Fruit fly (Drosophila melanogaster) whole organism, pupa: ENCODE measurements around the gene CG8475.

Source experiments
- CG10348 ChIP-seq: fragments of 200-800 bp; sonication (Bioruptor generic); IDR thresholded peaks from 2 replicates; pipeline ENCODE4 v1.3.6; 2022; ENCODE audit warnings: missing biosample characterization, missing genetic modification characterization
- CG12605 ChIP-seq: fragments of 200-800 bp; sonication (Bioruptor generic); IDR thresholded peaks from 2 replicates; pipeline ENCODE4 v1.3.6; 2022; ENCODE audit warnings: missing biosample characterization, missing genetic modification characterization
- CG13204 ChIP-seq: fragments of 200-800 bp; sonication (Bioruptor generic); optimal IDR thresholded peaks from 2 replicates; lab custom pipeline; 2018; ENCODE audit warnings: missing biosample characterization, mild to moderate bottlenecking, missing genetic modification characterization, moderate library complexity
- CG14655 ChIP-seq: fragments of 200-800 bp; sonication (Bioruptor generic); optimal IDR thresholded peaks from 3 replicates; lab custom pipeline; 2017; ENCODE audit warnings: mild to moderate bottlenecking, missing biosample characterization, missing genetic modification reagents, missing genetic modification characterization
- CG15710 ChIP-seq: fragments of 200-800 bp; sonication (Bioruptor generic); optimal IDR thresholded peaks from 2 replicates; lab custom pipeline; 2018; ENCODE audit warnings: missing biosample characterization, mild to moderate bottlenecking, missing genetic modification characterization, moderate library complexity
- CG17806 ChIP-seq: fragments of 200-800 bp; sonication (Bioruptor generic); optimal IDR thresholded peaks from 2 replicates; lab custom pipeline; 2018; ENCODE audit warnings: missing biosample characterization, mild to moderate bottlenecking, missing genetic modification characterization, moderate library complexity
- CG32121 ChIP-seq: fragments of 200-800 bp; sonication (Bioruptor generic); IDR thresholded peaks from 2 replicates; pipeline ENCODE4 v1.3.6; 2022; ENCODE audit warnings: missing biosample characterization, missing genetic modification characterization
- CG34367 ChIP-seq: fragments of 200-800 bp; sonication (Bioruptor generic); optimal IDR thresholded peaks from 2 replicates; lab custom pipeline; 2018; ENCODE audit warnings: missing biosample characterization, mild to moderate bottlenecking, missing genetic modification characterization
- CG4496 ChIP-seq: fragments of 200-800 bp; sonication (Bioruptor generic); IDR thresholded peaks from 3 replicates; pipeline ENCODE4 v1.3.6; 2022; ENCODE audit warnings: missing biosample characterization, missing genetic modification characterization
- CG8159 ChIP-seq: fragments of 200-800 bp; sonication (Bioruptor generic); optimal IDR thresholded peaks from 3 replicates; lab custom pipeline; 2018; ENCODE audit warnings: missing biosample characterization, mild to moderate bottlenecking, missing genetic modification characterization, moderate library complexity
- CG8301 ChIP-seq: fragments of 200-800 bp; sonication (Bioruptor generic); optimal IDR thresholded peaks from 2 replicates; lab custom pipeline; 2018; ENCODE audit warnings: missing biosample characterization, mild to moderate bottlenecking, missing genetic modification characterization
- CG9948 ChIP-seq: fragments of 200-800 bp; sonication (Bioruptor generic); optimal IDR thresholded peaks from 2 replicates; lab custom pipeline; 2018; ENCODE audit warnings: missing biosample characterization, mild to moderate bottlenecking, missing genetic modification characterization, moderate library complexity
- D1 ChIP-seq: fragments of 200-800 bp; sonication (Bioruptor generic); optimal IDR thresholded peaks from 2 replicates; lab custom pipeline; 2018; ENCODE audit warnings: missing biosample characterization, mild to moderate bottlenecking, missing genetic modification characterization, moderate library complexity
- EcR ChIP-seq: fragments of 200-800 bp; sonication (Bioruptor generic); optimal IDR thresholded peaks from 3 replicates; lab custom pipeline; 2019; ENCODE audit warnings: missing biosample characterization, missing genetic modification characterization, mild to moderate bottlenecking, moderate library complexity, missing genetic modification reagents
- Ets98B ChIP-seq: fragments of 200-800 bp; sonication (Bioruptor generic); IDR thresholded peaks from 2 replicates; pipeline ENCODE4 v1.3.6; 2022; ENCODE audit warnings: missing biosample characterization, missing genetic modification characterization
- Pif1A ChIP-seq: fragments of 200-800 bp; sonication (Bioruptor generic); optimal IDR thresholded peaks from 3 replicates; lab custom pipeline; 2016; ENCODE audit warnings: missing biosample characterization, missing genetic modification characterization
- Pif1B ChIP-seq: fragments of 200-800 bp; sonication (Bioruptor generic); optimal IDR thresholded peaks from 3 replicates; lab custom pipeline; 2016; ENCODE audit warnings: missing biosample characterization, missing genetic modification characterization
- Snoo ChIP-seq: fragments of 200-800 bp; sonication (Bioruptor generic); optimal IDR thresholded peaks from 3 replicates; lab custom pipeline; 2017; ENCODE audit warnings: missing biosample characterization, mild to moderate bottlenecking, missing genetic modification characterization, inconsistent platforms
- fd96Ca ChIP-seq: fragments of 200-800 bp; sonication (Bioruptor generic); IDR thresholded peaks from 3 replicates; pipeline ENCODE4 v1.3.6; 2022; ENCODE audit warnings: missing biosample characterization, missing genetic modification characterization
- gl ChIP-seq: fragments of 200-800 bp; sonication (Bioruptor generic); optimal IDR thresholded peaks from 2 replicates; lab custom pipeline; 2018; ENCODE audit warnings: missing biosample characterization, mild to moderate bottlenecking, missing genetic modification characterization
- rn ChIP-seq: fragments of 200-800 bp; sonication (Bioruptor generic); IDR thresholded peaks from 2 replicates; pipeline ENCODE4 v1.3.6; 2022; ENCODE audit warnings: missing biosample characterization, missing genetic modification characterization

CG8475 gene

dm6 chr2L:8210468-8210867 is 13.8 kb upstream of the CG8475 start:
- no peak for TF ChIP-seq CG15710 (tag; lab: Kevin White, UChicago)
- no peak for TF ChIP-seq Snoo
- TF ChIP-seq Pif1B: no peak
- no peak for TF ChIP-seq gl
- no peak for TF ChIP-seq CG10348 (GFP tag; lab: Robert Waterston, UW)
- TF ChIP-seq CG34367 (tag; lab: Kevin White, UChicago): no peak
- no peak for TF ChIP-seq CG4496 (GFP tag; lab: Robert Waterston, UW)
- no peak for TF ChIP-seq EcR (GFP tag; lab: Kevin White, UChicago)
- no peak for TF ChIP-seq D1 (tag; lab: Kevin White, UChicago)
- no peak for TF ChIP-seq Ets98B (GFP tag; lab: Robert Waterston, UW)
- no peak for TF ChIP-seq CG17806 (tag; lab: Kevin White, UChicago)
- TF ChIP-seq rn (GFP tag; lab: Robert Waterston, UW): no peak
- no peak for TF ChIP-seq CG8301 (tag; lab: Kevin White, UChicago)
- TF ChIP-seq CG13204: no peak
- no peak for TF ChIP-seq Pif1A (GFP tag; lab: Kevin White, UChicago)
- no peak for TF ChIP-seq CG12605 (GFP tag; lab: Robert Waterston, UW)
- no peak for TF ChIP-seq CG9948 (tag; lab: Kevin White, UChicago)
- TF ChIP-seq CG8159 (tag; lab: Kevin White, UChicago): no peak
- TF ChIP-seq fd96Ca (GFP tag; lab: Robert Waterston, UW): no peak

DNA sequence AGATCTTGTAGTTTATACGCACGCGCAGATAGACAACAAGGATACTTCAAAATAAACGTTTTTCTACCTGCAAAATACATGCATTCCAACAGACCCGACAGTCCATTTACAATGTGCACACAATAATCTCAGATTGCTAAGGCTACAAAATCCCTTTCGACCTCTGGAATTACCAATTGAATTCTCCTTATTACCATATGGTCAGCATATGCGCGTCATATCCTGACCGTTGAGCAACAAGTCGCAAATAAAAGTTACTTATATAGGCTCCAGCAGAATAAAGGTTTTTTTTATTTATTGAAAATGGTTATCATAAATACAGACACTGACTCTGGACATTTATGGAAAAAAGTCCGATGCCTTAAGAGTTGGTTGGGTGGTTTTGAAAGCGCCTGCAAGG is 12.6 kb upstream of the CG8475 start:
- TF ChIP-seq CG8301 (tag; lab: Kevin White, UChicago) (no peak), Ets98B (GFP tag; lab: Robert Waterston, UW) (no peak), CG32121 (GFP tag; lab: Robert Waterston, UW) (no peak), CG8159 (tag; lab: Kevin White, UChicago) (no peak), EcR (GFP tag; lab: Kevin White, UChicago) (no peak), rn (GFP tag; lab: Robert Waterston, UW) (no peak)

DNA sequence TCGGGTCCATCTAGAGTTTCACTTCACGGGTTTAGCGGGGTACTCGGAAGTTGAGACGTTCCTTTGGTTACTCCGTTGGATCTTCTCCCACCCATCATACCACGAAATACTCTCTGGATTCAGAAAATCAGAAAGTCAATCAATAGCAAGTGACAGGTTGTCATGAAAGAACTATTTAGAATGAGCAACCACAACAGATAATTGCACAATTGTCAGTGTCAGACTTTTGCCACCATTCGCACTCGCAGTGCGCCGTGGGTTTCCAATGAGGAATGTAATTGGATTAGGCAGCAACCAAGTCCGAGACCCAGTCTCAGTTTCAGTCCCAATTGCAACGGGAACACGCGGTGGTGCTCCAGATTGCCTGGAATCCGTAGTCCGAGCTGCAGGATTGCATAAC is 9.2 kb upstream of the CG8475 start, which contains the start of gene CG8419:
Gene CG8419, plus strand, starts transcription at position 301 of the 400 bp plus-strand sequence.
- no peak for TF ChIP-seq EcR (GFP tag; lab: Kevin White, UChicago)
- no peak for TF ChIP-seq CG32121 (GFP tag; lab: Robert Waterston, UW)
- no peak for TF ChIP-seq rn (GFP tag; lab: Robert Waterston, UW)
- no peak for TF ChIP-seq CG17806 (tag; lab: Kevin White, UChicago)
- TF ChIP-seq CG8301 (tag; lab: Kevin White, UChicago): no peak
- TF ChIP-seq gl: no peak
- TF ChIP-seq CG4496 (GFP tag; lab: Robert Waterston, UW): 0 out of 3 replicates have a peak, but pooled peaks have one; percentile 24

DNA sequence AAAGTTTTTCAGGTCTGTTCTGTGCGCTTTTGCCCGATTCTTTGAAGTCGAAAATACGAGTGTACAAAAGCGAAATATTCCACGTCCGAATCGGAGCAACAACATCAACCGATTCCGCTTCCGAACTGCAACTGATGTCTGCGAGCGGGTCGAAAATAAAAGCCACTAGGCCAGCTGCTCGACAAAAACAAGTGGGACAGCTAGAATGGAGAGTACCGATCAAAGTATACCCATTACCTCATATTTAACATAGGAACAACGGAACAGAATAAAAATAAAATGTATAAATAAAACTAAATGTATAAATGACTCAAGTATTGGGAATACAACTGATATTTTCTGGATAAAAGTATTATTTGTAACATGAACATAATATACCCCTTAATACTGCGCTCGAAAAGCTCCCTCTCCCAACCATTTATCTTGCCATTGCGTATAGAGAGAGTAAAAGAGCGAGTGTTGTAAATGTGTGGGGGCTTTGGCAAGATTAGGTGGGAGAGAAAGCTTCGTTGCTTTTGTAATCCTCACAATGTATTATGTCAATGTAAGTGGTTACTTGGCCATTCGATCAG is 8.4 kb upstream of the CG8475 start, which contains the start of gene SLC5A11:
Gene SLC5A11, minus strand, starts transcription at position 137 of the 572 bp plus-strand sequence.
- TF ChIP-seq CG8301 (tag; lab: Kevin White, UChicago): peak; percentile 94
- peak; percentile 99 for TF ChIP-seq Snoo
- TF ChIP-seq CG15710 (tag; lab: Kevin White, UChicago): peak; percentile 94
- peak; percentile 70 for TF ChIP-seq CG13204
- TF ChIP-seq EcR (GFP tag; lab: Kevin White, UChicago): peak; percentile 52
- peak; percentile 94 for TF ChIP-seq CG17806 (tag; lab: Kevin White, UChicago)
- TF ChIP-seq CG10348 (GFP tag; lab: Robert Waterston, UW): peak; percentile 92
- TF ChIP-seq CG9948 (tag; lab: Kevin White, UChicago): peak; percentile 90
- peak; percentile 81 for TF ChIP-seq gl
- peak; percentile 97 for TF ChIP-seq Ets98B (GFP tag; lab: Robert Waterston, UW)
- TF ChIP-seq Pif1A (GFP tag; lab: Kevin White, UChicago): peak; percentile 78
- TF ChIP-seq fd96Ca (GFP tag; lab: Robert Waterston, UW): peak; percentile 87
- peak; percentile 83 for TF ChIP-seq CG34367 (tag; lab: Kevin White, UChicago)
- TF ChIP-seq D1 (tag; lab: Kevin White, UChicago): peak; percentile 95
- TF ChIP-seq CG4496 (GFP tag; lab: Robert Waterston, UW): peak; percentile 97
- TF ChIP-seq CG8159 (tag; lab: Kevin White, UChicago): peak; percentile 96
- peak; percentile 89 for TF ChIP-seq rn (GFP tag; lab: Robert Waterston, UW)
- peak; percentile 94 for TF ChIP-seq CG14655 (GFP tag; lab: Kevin White, UChicago)
- TF ChIP-seq CG12605 (GFP tag; lab: Robert Waterston, UW): peak; percentile 96
- peak; percentile 98 for TF ChIP-seq CG32121 (GFP tag; lab: Robert Waterston, UW)
- peak; percentile 100 for TF ChIP-seq Pif1B

dm6 chr2L:8204366-8204765 is 7.6 kb upstream of the CG8475 start:
- TF ChIP-seq Ets98B (GFP tag; lab: Robert Waterston, UW) (no peak), Snoo (no peak), EcR (GFP tag; lab: Kevin White, UChicago) (no peak), fd96Ca (GFP tag; lab: Robert Waterston, UW) (no peak), D1 (tag; lab: Kevin White, UChicago) (no peak), gl (peak; percentile 10)
- TF ChIP-seq, all 21 proteins: peak for 1

DNA sequence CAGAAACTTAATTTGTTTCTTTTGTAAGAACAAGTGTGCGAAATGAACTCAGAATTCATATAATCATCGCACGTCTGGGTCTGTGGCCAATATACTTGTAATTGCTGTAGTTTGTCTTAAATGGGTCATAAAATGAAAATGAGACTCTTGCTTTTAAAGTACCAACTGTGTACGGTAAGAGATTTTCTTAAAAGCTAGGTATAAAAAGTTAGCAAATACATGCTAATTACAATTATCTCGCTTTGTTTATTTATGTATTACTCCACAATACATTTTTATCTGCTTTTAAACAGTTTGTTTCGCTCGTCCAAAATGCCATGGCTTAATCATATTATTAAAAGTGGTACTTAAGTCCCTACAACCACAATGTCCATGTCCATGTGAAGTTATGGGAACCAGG is 7.0 kb upstream of the CG8475 start:
- TF ChIP-seq CG9948 (tag; lab: Kevin White, UChicago) (no peak), D1 (tag; lab: Kevin White, UChicago) (no peak), CG17806 (tag; lab: Kevin White, UChicago) (no peak), CG34367 (tag; lab: Kevin White, UChicago) (no peak), CG14655 (GFP tag; lab: Kevin White, UChicago) (no peak), CG12605 (GFP tag; lab: Robert Waterston, UW) (no peak), CG15710 (tag; lab: Kevin White, UChicago) (no peak), fd96Ca (GFP tag; lab: Robert Waterston, UW) (no peak), CG8159 (tag; lab: Kevin White, UChicago) (no peak), EcR (GFP tag; lab: Kevin White, UChicago) (no peak), Pif1B (no peak)
